6 fruit fly cellular contexts compared by ENCODE assay signal in the genomic region with DNA sequence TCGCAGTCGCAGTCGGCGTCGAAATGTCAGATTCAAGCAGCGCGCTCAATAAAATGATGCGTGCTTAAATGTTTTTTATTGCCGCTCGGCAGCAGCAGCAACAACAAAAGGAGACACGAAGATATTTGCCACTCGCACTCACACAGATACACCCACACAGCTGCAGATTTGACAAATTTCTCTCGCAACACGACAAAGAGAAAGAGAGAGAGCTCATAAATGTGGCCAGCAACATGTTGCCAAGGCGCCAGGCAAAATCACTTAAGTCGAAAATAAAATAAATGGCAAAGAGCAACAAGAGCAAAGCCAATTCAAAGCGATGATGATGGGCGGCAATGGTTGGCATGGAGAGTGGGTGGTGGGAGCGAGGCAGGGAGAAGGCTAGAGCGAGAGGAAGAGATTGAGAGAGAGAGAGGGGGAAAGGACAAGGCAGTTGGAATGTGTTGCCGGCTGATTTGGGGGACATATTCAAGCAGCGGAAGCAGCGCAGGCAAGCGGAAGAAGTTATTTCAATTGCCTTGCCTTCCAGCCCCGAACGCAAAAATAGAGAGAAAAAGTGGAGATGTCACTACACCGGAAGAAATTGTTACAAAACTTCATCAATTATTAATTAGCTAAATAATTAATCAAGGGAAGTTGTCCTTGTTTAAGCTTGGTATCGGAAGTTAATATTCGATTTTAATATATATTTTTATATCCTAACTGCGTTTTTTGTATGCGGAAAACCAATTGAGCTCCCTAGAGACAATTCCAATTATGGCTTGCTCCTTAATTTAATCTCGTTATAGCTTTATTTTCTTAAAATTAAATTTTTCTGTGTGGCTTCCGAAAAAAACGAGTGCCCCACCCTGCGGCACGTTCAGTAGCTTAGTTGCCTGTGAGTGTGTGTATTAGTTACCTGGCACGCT.
TF ChIP-seq lines count a peak whose summit lies in the region.

No protein-coding gene starts in this region.

- TF ChIP-seq CTCF in whole organism, embryonic (GFP tag; optimal IDR thresholded peaks at IDR 0.05; lab: Kevin White, UChicago) = peak; percentile 5

TF ChIP-seq in whole organism, 6 proteins besides CTCF, POLR2A, EP300 and RAD21:
- TF ChIP-seq CG8478 (optimal IDR thresholded peaks at IDR 0.05; lab: Kevin White, UChicago) = no peak
- peak; percentile 26 for TF ChIP-seq Dll (optimal IDR thresholded peaks at IDR 0.05; lab: Kevin White, UChicago)

TF ChIP-seq in whole organism, adult, 20 proteins besides CTCF, POLR2A, EP300 and RAD21:
- TF ChIP-seq bab1 (GFP tag; optimal IDR thresholded peaks at IDR 0.05; lab: Kevin White, UChicago) = peak; percentile 3
- TF ChIP-seq tj (GFP tag; optimal IDR thresholded peaks at IDR 0.05; lab: Kevin White, UChicago) = peak; percentile 27
- TF ChIP-seq CG1620 (GFP tag; optimal IDR thresholded peaks at IDR 0.05; lab: Kevin White, UChicago) = no peak
- peak; percentile 46 for TF ChIP-seq kay (GFP tag; lab: Kevin White, UChicago; ENCODE audit: borderline replicate concordance)
- TF ChIP-seq CG33017 (tag; optimal IDR thresholded peaks at IDR 0.05; lab: Kevin White, UChicago) = no peak

TF ChIP-seq in whole organism, embryonic, 481 proteins besides CTCF, POLR2A, EP300 and RAD21 (continues in another document):
- no peak for TF ChIP-seq pzg (GFP tag; optimal IDR thresholded peaks at IDR 0.05; lab: Kevin White, UChicago)
- TF ChIP-seq lov (optimal IDR thresholded peaks at IDR 0.05; lab: Kevin White, UChicago) = no peak
- TF ChIP-seq lov (GFP tag; IDR thresholded peaks at IDR 0.05; lab: Robert Waterston, UW) = no peak
- peak; percentile 66 for TF ChIP-seq CG17359 (tag; optimal IDR thresholded peaks at IDR 0.05; lab: Kevin White, UChicago)
- peak; percentile 12 for TF ChIP-seq Atf-2 (GFP tag; optimal IDR thresholded peaks at IDR 0.05; lab: Kevin White, UChicago)
- TF ChIP-seq CG7839 (tag; optimal IDR thresholded peaks at IDR 0.05; lab: Kevin White, UChicago) = peak; percentile 84
- no peak for TF ChIP-seq inv (GFP tag; IDR thresholded peaks at IDR 0.05; lab: Robert Waterston, UW; ENCODE audit: partially characterized antibody)
- TF ChIP-seq Atf6 (GFP tag; IDR thresholded peaks at IDR 0.05; lab: Robert Waterston, UW) = 0 out of 2 replicates have a peak, but pooled peaks have one; percentile 40
- no peak for TF ChIP-seq CG31388 (GFP tag; optimal IDR thresholded peaks at IDR 0.05; lab: Kevin White, UChicago)
- TF ChIP-seq CG1024 (GFP tag; IDR thresholded peaks at IDR 0.05; lab: Robert Waterston, UW) = no peak
- TF ChIP-seq run (tag; optimal IDR thresholded peaks at IDR 0.05; lab: Kevin White, UChicago) = peak; percentile 10
- no peak for TF ChIP-seq pho (GFP tag; optimal IDR thresholded peaks at IDR 0.05; lab: Kevin White, UChicago)
- TF ChIP-seq eyg (GFP tag; optimal IDR thresholded peaks at IDR 0.05; lab: Kevin White, UChicago) = no peak
- TF ChIP-seq CG13123 (GFP tag; optimal IDR thresholded peaks at IDR 0.05; lab: Kevin White, UChicago) = peak; percentile 8
- TF ChIP-seq trem (tag; optimal IDR thresholded peaks at IDR 0.05; lab: Kevin White, UChicago) = peak; percentile 9
- no peak for TF ChIP-seq CG9609 (GFP tag; optimal IDR thresholded peaks at IDR 0.05; lab: Kevin White, UChicago)
- TF ChIP-seq sr (GFP tag; IDR thresholded peaks at IDR 0.05; lab: Robert Waterston, UW) = no peak
- no peak for TF ChIP-seq Myb (GFP tag; optimal IDR thresholded peaks at IDR 0.05; lab: Kevin White, UChicago)

TF ChIP-seq in whole organism, prepupa, 60 proteins besides CTCF, POLR2A, EP300 and RAD21 (continues in another document):
- TF ChIP-seq CG8119 (GFP tag; IDR thresholded peaks at IDR 0.05; lab: Robert Waterston, UW) (peak; percentile 55), Sox102F (GFP tag; optimal IDR thresholded peaks at IDR 0.05; lab: Kevin White, UChicago) (peak; percentile 6), CG6163 (GFP tag; IDR thresholded peaks at IDR 0.05; lab: Robert Waterston, UW) (0 out of 3 replicates have a peak, but pooled peaks have one; percentile 5), Eip75B (GFP tag; optimal IDR thresholded peaks at IDR 0.05; lab: Kevin White, UChicago) (peak; percentile 36), Smox (GFP tag; optimal IDR thresholded peaks at IDR 0.05; lab: Kevin White, UChicago) (peak; percentile 11), Lpt (GFP tag; optimal IDR thresholded peaks at IDR 0.05; lab: Kevin White, UChicago) (no peak), cyc (GFP tag; optimal IDR thresholded peaks at IDR 0.05; lab: Kevin White, UChicago) (no peak), eg (GFP tag; IDR thresholded peaks at IDR 0.05; lab: Robert Waterston, UW) (peak; percentile 33; the same call in 1 of the 3 replicates), Ets21C (GFP tag; optimal IDR thresholded peaks at IDR 0.05; lab: Kevin White, UChicago) (no peak), CG3032 (tag; optimal IDR thresholded peaks at IDR 0.05; lab: Kevin White, UChicago) (peak; percentile 9), dac (GFP tag; optimal IDR thresholded peaks at IDR 0.05; lab: Kevin White, UChicago) (peak; percentile 32), CG6854 (GFP tag; optimal IDR thresholded peaks at IDR 0.05; lab: Kevin White, UChicago) (no peak), spab (GFP tag; optimal IDR thresholded peaks at IDR 0.05; lab: Kevin White, UChicago) (peak; percentile 8), esn (GFP tag; optimal IDR thresholded peaks at IDR 0.05; lab: Kevin White, UChicago) (peak; percentile 35), CG1621 (tag; optimal IDR thresholded peaks at IDR 0.05; lab: Kevin White, UChicago) (peak; percentile 19), CG15336 (GFP tag; IDR thresholded peaks at IDR 0.05; lab: Robert Waterston, UW) (peak; percentile 55), salr (GFP tag; optimal IDR thresholded peaks at IDR 0.05; lab: Kevin White, UChicago) (peak in 1 of 2 experiments; percentile 51), topi (GFP tag; optimal IDR thresholded peaks at IDR 0.05; lab: Kevin White, UChicago) (peak; percentile 23)

TF ChIP-seq in whole organism, pupa, 21 proteins besides CTCF, POLR2A, EP300 and RAD21 (continues in another document):
- TF ChIP-seq CG8301 (tag; optimal IDR thresholded peaks at IDR 0.05; lab: Kevin White, UChicago) = peak; percentile 58
- peak; percentile 41 for TF ChIP-seq CG17806 (tag; optimal IDR thresholded peaks at IDR 0.05; lab: Kevin White, UChicago)
- no peak for TF ChIP-seq fd96Ca (GFP tag; IDR thresholded peaks at IDR 0.05; lab: Robert Waterston, UW)
- TF ChIP-seq CG14655 (GFP tag; optimal IDR thresholded peaks at IDR 0.05; lab: Kevin White, UChicago) = peak; percentile 71
- TF ChIP-seq Pif1A (GFP tag; optimal IDR thresholded peaks at IDR 0.05; lab: Kevin White, UChicago) = peak; percentile 43
- peak; percentile 10; the same call in 1 of the 2 replicates for TF ChIP-seq Ets98B (GFP tag; IDR thresholded peaks at IDR 0.05; lab: Robert Waterston, UW)
- 0 out of 3 replicates have a peak, but pooled peaks have one; percentile 4 for TF ChIP-seq CG4496 (GFP tag; IDR thresholded peaks at IDR 0.05; lab: Robert Waterston, UW)
- no peak for TF ChIP-seq Snoo (tag; optimal IDR thresholded peaks at IDR 0.05; lab: Kevin White, UChicago)
- no peak for TF ChIP-seq CG34367 (tag; optimal IDR thresholded peaks at IDR 0.05; lab: Kevin White, UChicago)
- TF ChIP-seq EcR (GFP tag; optimal IDR thresholded peaks at IDR 0.05; lab: Kevin White, UChicago) = peak; percentile 14
- peak; percentile 19 for TF ChIP-seq CG15710 (tag; optimal IDR thresholded peaks at IDR 0.05; lab: Kevin White, UChicago)
- TF ChIP-seq rn (GFP tag; IDR thresholded peaks at IDR 0.05; lab: Robert Waterston, UW) = no peak
- peak; percentile 53 for TF ChIP-seq CG9948 (tag; optimal IDR thresholded peaks at IDR 0.05; lab: Kevin White, UChicago)
- TF ChIP-seq D1 (tag; optimal IDR thresholded peaks at IDR 0.05; lab: Kevin White, UChicago) = peak; percentile 2
- TF ChIP-seq CG12605 (GFP tag; IDR thresholded peaks at IDR 0.05; lab: Robert Waterston, UW) = no peak
- TF ChIP-seq CG32121 (GFP tag; IDR thresholded peaks at IDR 0.05; lab: Robert Waterston, UW) = no peak
- peak; percentile 45 for TF ChIP-seq CG8159 (tag; optimal IDR thresholded peaks at IDR 0.05; lab: Kevin White, UChicago)
- peak; percentile 48 for TF ChIP-seq CG13204 (GFP tag; optimal IDR thresholded peaks at IDR 0.05; lab: Kevin White, UChicago)
- peak; percentile 21 for TF ChIP-seq Pif1B (GFP tag; optimal IDR thresholded peaks at IDR 0.05; lab: Kevin White, UChicago)
- no peak for TF ChIP-seq CG10348 (GFP tag; IDR thresholded peaks at IDR 0.05; lab: Robert Waterston, UW)

TF ChIP-seq in whole organism, wandering third instar larva, 38 proteins besides CTCF, POLR2A, EP300 and RAD21:
- peak; percentile 46 for TF ChIP-seq Dif (GFP tag; optimal IDR thresholded peaks at IDR 0.05; lab: Kevin White, UChicago; ENCODE audit: partially characterized antibody)
- TF ChIP-seq CrebA (GFP tag; optimal IDR thresholded peaks at IDR 0.05; lab: Kevin White, UChicago; ENCODE audit: borderline replicate concordance) = no peak
- TF ChIP-seq Abd-B (GFP tag; optimal IDR thresholded peaks at IDR 0.05; lab: Kevin White, UChicago) = no peak
- TF ChIP-seq dl (GFP tag; optimal IDR thresholded peaks at IDR 0.05; lab: Kevin White, UChicago; ENCODE audit: insufficient read depth in 1 of 2, partially characterized antibody in 2 of 2) = peak; percentile 58 to 69
- TF ChIP-seq h (GFP tag; optimal IDR thresholded peaks at IDR 0.05; lab: Kevin White, UChicago) = peak; percentile 12
- peak; percentile 38 for TF ChIP-seq sv (GFP tag; optimal IDR thresholded peaks at IDR 0.05; lab: Kevin White, UChicago)
- TF ChIP-seq rgr (GFP tag; optimal IDR thresholded peaks at IDR 0.05; lab: Kevin White, UChicago) = peak; percentile 3
- peak in 1 of 2 experiments; percentile 25 for TF ChIP-seq foxo (GFP tag; optimal IDR thresholded peaks at IDR 0.05; lab: Kevin White, UChicago)
- peak; percentile 13 for TF ChIP-seq ey (GFP tag; optimal IDR thresholded peaks at IDR 0.05; lab: Kevin White, UChicago)
